Worm (Caenorhabditis elegans): ENCODE results near the gene wdr-20.

The wdr-20 gene

ce11 chrV:10112187-10112586 lies 21.8 kb downstream of the wdr-20 start, which contains the start of gene C08B6.3:
C08B6.3 (minus strand) TSS chrV:10112287.
- no peak for TF ChIP-seq C34F6.9 (tag; optimal IDR thresholded peaks at IDR 0.05)
- no peak for TF ChIP-seq nhr-11 (tag; optimal IDR thresholded peaks at IDR 0.05)
- TF ChIP-seq nhr-129 (tag; optimal IDR thresholded peaks at IDR 0.05): no peak
- no peak for TF ChIP-seq crh-2 (tag; optimal IDR thresholded peaks at IDR 0.05)
- TF ChIP-seq unc-62 (GFP tag; optimal IDR thresholded peaks at IDR 0.05): no peak
- TF ChIP-seq ZK546.5 (tag; optimal IDR thresholded peaks at IDR 0.05): no peak
- TF ChIP-seq nhr-77 (tag; optimal IDR thresholded peaks at IDR 0.05): no peak
- no peak for TF ChIP-seq unc-55 (GFP tag; optimal IDR thresholded peaks at IDR 0.05)
- no peak for TF ChIP-seq alr-1 (tag; optimal IDR thresholded peaks at IDR 0.05)
- no peak for TF ChIP-seq fos-1 (tag; optimal IDR thresholded peaks at IDR 0.05)
- TF ChIP-seq egl-27 (tag; optimal IDR thresholded peaks at IDR 0.05): no peak
- TF ChIP-seq ztf-4 (tag; optimal IDR thresholded peaks at IDR 0.05): no peak
- no peak for TF ChIP-seq dmd-4 (tag; optimal IDR thresholded peaks at IDR 0.05)
- TF ChIP-seq elt-1 (tag; optimal IDR thresholded peaks at IDR 0.05): no peak
- TF ChIP-seq lin-39 (tag; optimal IDR thresholded peaks at IDR 0.05): no peak
- no peak for TF ChIP-seq ztf-11 (tag; optimal IDR thresholded peaks at IDR 0.05)
- no peak for TF ChIP-seq peb-1 (tag; optimal IDR thresholded peaks at IDR 0.05)
- no peak for TF ChIP-seq snpc-4 (tag; optimal IDR thresholded peaks at IDR 0.05)
- no peak for TF ChIP-seq ama-1 (optimal IDR thresholded peaks at IDR 0.05)

DNA sequence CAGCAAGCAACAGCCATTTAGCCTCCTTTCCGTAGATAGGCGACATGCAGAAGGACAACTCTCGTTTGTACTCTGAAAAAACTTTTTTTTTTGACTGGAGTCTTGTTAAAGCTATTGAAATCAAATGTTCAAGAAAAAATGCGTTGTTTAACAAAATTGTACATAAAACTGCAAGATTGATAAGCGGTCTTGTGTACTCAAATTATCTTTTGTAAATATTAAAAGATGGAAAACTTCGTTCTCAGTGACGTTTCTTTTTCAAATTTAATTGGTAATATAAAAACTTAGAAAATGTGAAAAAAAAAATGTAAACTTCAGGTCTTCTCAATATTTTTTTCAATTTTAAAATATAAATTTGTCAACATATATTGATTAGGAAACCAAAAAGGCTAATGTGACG lies 22.8 kb downstream of the wdr-20 start:
- TF ChIP-seq fos-1 (tag; optimal IDR thresholded peaks at IDR 0.05) (peak; percentile 24), nhr-11 (tag; optimal IDR thresholded peaks at IDR 0.05) (no peak)

DNA sequence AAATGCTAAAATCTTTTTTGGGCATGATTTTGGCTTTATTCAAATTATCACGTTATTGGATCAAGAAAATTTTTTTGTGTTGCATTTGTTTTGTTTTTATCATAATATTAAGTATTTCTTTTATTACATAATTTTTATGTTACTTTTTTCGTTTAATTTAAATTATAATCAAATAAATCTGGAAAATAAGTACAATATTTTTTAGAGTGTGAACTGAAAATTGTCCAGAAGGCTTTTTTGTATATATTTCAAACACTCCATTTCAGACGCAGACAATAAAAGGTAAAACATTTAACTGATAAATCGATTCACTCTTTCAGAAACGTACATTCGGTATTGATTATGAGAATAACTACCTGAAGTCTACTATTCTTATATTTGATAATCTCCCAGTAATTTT lies 26.6 kb downstream of the wdr-20 start, which contains the start of gene C08B6.11:
Gene C08B6.11 (plus strand): TSS at position 301 of the 400 bp plus-strand sequence.
- TF ChIP-seq elt-1 (tag; optimal IDR thresholded peaks at IDR 0.05): no peak
- TF ChIP-seq skn-1 (tag; optimal IDR thresholded peaks at IDR 0.05): no peak
- no peak for TF ChIP-seq ama-1 (optimal IDR thresholded peaks at IDR 0.05)
- TF ChIP-seq ztf-4 (tag; optimal IDR thresholded peaks at IDR 0.05): no peak
- no peak for TF ChIP-seq unc-55 (GFP tag; optimal IDR thresholded peaks at IDR 0.05)
- TF ChIP-seq nhr-77 (tag; optimal IDR thresholded peaks at IDR 0.05): no peak
- no peak for TF ChIP-seq nhr-237 (tag; optimal IDR thresholded peaks at IDR 0.05)
- no peak for TF ChIP-seq nhr-25 (tag; optimal IDR thresholded peaks at IDR 0.05)
- no peak for TF ChIP-seq dmd-4 (tag; optimal IDR thresholded peaks at IDR 0.05)
- TF ChIP-seq ceh-16 (tag; optimal IDR thresholded peaks at IDR 0.05): no peak
- TF ChIP-seq nhr-6 (tag; optimal IDR thresholded peaks at IDR 0.05): no peak
- TF ChIP-seq zag-1 (tag; optimal IDR thresholded peaks at IDR 0.05): no peak
- TF ChIP-seq ztf-11 (tag; optimal IDR thresholded peaks at IDR 0.05): no peak
- no peak for TF ChIP-seq unc-39 (tag; optimal IDR thresholded peaks at IDR 0.05)
- no peak for TF ChIP-seq nhr-12 (tag; optimal IDR thresholded peaks at IDR 0.05)
- no peak for TF ChIP-seq sma-9 (GFP tag; optimal IDR thresholded peaks at IDR 0.05)
- no peak for TF ChIP-seq sma-9 (tag; optimal IDR thresholded peaks at IDR 0.05)
- TF ChIP-seq crh-2 (tag; optimal IDR thresholded peaks at IDR 0.05): no peak
- TF ChIP-seq elt-3 (tag; optimal IDR thresholded peaks at IDR 0.05): no peak
- no peak for TF ChIP-seq egl-27 (tag; optimal IDR thresholded peaks at IDR 0.05)

- TF ChIP-seq ceh-16 (tag; optimal IDR thresholded peaks at IDR 0.05) (no peak), dmd-4 (tag; optimal IDR thresholded peaks at IDR 0.05) (no peak), lin-13 (GFP tag; optimal IDR thresholded peaks at IDR 0.05) (no peak), nhr-11 (tag; optimal IDR thresholded peaks at IDR 0.05) (no peak), nhr-6 (tag; optimal IDR thresholded peaks at IDR 0.05) (no peak), unc-55 (GFP tag; optimal IDR thresholded peaks at IDR 0.05) (no peak), elt-3 (tag; optimal IDR thresholded peaks at IDR 0.05) (no peak), sma-3 (GFP tag; optimal IDR thresholded peaks at IDR 0.05) (no peak), nhr-77 (tag; optimal IDR thresholded peaks at IDR 0.05) (no peak), R02D3.7 (tag; optimal IDR thresholded peaks at IDR 0.05) (no peak), nhr-10 (tag; optimal IDR thresholded peaks at IDR 0.05) (no peak), unc-62 (GFP tag; optimal IDR thresholded peaks at IDR 0.05) (no peak), ZK546.5 (tag; optimal IDR thresholded peaks at IDR 0.05) (no peak)
Observed at ce11 chrV:10105412-10105811, 28.5 kb downstream of the wdr-20 start, which contains the start of gene C08B6.2. C08B6.2 (plus strand) TSS chrV:10105712.

- TF ChIP-seq sma-9 (GFP tag; optimal IDR thresholded peaks at IDR 0.05) (peak; percentile 54), sma-9 (tag; optimal IDR thresholded peaks at IDR 0.05) (no peak), zag-1 (tag; optimal IDR thresholded peaks at IDR 0.05) (no peak), fos-1 (tag; optimal IDR thresholded peaks at IDR 0.05) (peak; percentile 67), crh-2 (tag; optimal IDR thresholded peaks at IDR 0.05) (peak; percentile 10)
Observed at ce11 chrV:10104785-10105310, 29.1 kb downstream of the wdr-20 start, which contains the start of gene ugt-17. ugt-17 (minus strand) TSS chrV:10104964.
